Worm (Caenorhabditis elegans): Measurements from ENCODE around the gene Y105C5B.20.

The Y105C5B.20 gene

DNA sequence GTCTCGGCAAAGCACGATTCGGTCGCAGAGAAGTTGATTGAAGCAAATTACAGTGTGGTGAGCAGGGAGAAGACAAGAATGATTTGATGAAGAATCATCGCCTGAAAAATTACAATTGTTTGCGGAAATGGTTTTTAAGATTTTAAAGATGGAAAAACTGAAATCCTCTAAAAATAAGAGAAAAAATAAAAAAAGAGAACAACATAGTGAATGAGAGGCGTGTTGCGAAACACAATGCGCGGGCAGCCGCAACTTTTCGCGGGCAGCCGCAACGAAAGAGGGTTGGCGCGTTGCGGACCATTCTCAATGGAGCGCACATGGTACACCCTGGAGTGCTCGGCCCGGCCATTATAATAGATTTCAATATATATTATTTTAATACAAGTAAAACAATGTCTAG is at the start of gene Y105C5B.20:
TSS of gene Y105C5B.20 (minus strand) at position 101 of the 400 bp plus-strand sequence.
- TF ChIP-seq unc-62 (GFP tag; optimal IDR thresholded peaks at IDR 0.05): no peak

DNA sequence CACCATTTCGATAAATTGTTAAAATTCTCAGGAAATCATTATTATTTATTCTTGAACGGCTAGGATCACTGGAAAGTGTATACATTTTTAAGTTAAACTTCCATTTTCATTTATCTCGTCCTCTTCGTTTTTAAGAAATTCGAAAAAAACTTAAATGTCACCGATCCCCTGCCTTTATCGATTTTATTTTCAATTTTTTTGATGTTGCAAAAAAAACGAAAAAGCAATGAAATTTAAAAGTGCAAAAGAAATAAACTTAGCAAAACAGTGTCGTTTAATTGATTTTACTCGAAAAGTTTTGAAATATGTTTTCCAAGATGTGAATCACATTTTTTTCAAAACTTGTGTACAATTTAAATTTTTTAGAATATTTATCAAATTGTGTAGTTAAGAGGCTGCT is 46.6 kb upstream of the Y105C5B.20 start:
- TF ChIP-seq unc-62 (GFP tag; optimal IDR thresholded peaks at IDR 0.05): no peak

DNA sequence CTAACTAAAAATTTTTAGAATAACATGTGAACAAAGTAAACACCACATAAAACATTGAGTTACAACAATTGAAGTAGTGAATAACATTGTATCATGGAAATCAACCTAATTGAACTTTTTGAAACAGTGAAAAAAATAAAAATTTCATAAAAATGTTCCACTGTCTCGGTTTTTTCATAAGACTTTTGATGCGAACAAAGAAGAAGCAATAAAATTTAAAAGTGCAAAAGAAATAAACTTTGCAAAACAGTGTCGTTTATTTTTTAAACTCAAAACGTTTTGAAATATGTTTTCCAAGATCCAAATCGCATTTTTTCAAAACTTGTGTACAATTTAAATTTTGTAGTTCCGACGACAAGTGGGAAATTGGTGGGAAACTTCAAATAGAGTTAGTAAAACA is 43.6 kb upstream of the Y105C5B.20 start:
- TF ChIP-seq unc-62 (GFP tag; optimal IDR thresholded peaks at IDR 0.05): no peak

DNA sequence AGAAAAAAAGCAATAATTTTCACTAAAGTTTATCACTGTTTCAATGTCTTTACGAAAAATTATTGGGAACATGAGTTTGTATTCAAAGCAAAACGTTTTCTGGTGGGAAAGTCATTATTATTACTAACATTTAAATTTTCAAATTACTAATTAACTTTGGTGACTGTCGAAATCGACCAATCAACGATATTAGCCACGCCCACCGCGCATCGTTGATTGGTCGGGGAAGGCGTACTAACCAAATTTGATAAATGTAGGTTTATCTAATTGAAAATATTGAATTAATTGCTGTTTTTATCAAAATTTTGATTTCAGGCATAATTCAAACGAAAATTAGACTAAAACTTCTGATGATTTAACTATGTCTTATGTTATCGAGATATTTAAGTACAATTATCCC is 42.3 kb upstream of the Y105C5B.20 start:
- TF ChIP-seq unc-62 (GFP tag; optimal IDR thresholded peaks at IDR 0.05): no peak

DNA sequence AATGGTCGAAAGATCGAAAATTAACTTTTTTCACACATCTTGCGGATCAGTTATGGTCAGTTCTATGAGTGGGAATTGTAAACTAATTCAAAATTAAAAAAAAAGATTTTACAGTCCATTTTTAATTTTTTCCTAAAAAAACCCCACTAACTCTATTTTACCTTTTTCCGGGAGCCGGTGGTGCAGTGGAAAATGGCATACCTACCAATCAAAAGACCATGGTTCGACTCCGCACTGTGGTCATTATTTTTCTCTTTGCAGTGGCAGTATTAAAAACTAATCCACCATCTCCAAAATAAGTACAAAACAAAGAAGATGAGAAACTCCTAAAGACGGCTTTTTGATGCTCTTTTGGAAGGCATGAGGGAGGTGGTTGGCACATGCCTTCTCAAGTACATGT is 41.7 kb upstream of the Y105C5B.20 start:
- no peak for TF ChIP-seq unc-62 (GFP tag; optimal IDR thresholded peaks at IDR 0.05)

DNA sequence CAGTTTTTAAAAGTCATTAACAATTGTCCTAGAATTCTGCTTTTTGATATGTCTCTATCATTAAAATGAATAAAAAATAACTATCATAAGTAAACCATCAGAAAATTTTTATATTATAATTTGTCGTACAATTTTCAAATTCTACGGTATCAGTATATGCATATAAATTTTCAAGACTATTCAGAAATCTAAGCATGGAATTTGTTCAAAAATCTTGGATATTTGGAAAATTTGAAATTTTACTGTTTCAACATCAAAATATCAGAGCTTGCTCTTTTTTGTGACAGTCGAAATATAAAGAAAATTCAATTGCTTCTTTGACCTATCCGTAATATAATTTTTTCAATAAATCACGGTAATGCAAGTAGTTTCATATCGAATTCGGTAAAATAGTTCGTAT is 40.7 kb upstream of the Y105C5B.20 start:
- no peak for TF ChIP-seq unc-62 (GFP tag; optimal IDR thresholded peaks at IDR 0.05)

DNA sequence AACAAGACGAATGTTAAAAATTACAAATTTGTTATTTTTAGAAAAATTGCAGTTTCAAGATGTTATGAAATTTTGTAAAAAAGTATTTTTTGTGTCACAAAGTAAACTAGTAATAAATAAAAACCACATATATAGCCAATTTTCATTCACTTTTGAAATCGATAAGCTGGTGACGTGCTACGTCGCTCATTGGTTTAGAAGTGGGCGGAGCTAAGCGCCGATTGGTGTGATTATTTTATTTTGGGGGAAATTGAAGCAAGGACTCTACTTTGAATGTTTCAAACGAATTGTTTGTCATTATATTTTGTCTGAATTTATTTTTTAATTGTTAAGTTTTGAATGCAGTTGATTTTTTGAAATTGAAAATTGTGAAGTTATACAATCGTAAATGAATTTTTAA is 39.9 kb upstream of the Y105C5B.20 start:
- no peak for TF ChIP-seq unc-62 (GFP tag; optimal IDR thresholded peaks at IDR 0.05)

DNA sequence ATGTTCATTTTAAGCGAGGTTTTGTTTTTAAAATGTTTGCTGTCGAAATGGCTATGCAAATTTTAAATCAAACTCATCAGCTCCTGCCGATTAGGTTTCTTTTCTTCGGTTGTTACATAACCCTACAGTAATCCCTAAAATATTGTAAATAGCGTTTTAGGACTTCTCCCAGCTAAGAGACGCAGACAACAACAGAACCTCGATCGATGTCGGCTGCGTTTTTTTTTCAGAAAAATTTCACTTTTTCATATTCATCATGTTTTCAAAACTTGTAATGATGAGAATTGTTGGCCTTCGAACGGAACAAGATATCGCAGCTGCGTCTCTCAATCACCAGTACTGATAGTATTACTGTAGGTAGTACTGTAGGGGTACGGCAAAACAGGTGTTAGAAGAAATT is 34.1 kb upstream of the Y105C5B.20 start:
- TF ChIP-seq unc-62 (GFP tag; optimal IDR thresholded peaks at IDR 0.05): no peak

DNA sequence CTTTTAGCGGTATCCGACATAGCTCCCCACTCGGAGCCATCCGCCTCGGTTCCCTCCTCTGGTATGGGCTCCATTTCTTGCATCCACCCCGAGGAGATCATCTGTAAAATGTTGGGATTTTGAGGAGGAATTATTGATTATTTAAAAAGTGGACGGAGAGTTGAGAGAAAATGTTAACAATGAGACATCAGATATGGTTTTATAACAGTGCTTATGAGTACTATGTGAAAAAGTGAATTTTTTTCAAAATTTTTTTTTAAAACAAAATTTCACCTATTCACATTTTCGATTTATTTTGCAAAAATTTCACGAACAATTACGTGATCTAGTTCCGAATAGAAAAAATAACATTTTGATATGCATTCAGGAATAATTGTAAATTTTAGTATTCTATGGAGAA is 32.3 kb upstream of the Y105C5B.20 start, which contains the start of gene jac-1:
TSS of gene jac-1 (minus strand) at position 101 of the 400 bp plus-strand sequence.
- TF ChIP-seq unc-62 (GFP tag; optimal IDR thresholded peaks at IDR 0.05): no peak

DNA sequence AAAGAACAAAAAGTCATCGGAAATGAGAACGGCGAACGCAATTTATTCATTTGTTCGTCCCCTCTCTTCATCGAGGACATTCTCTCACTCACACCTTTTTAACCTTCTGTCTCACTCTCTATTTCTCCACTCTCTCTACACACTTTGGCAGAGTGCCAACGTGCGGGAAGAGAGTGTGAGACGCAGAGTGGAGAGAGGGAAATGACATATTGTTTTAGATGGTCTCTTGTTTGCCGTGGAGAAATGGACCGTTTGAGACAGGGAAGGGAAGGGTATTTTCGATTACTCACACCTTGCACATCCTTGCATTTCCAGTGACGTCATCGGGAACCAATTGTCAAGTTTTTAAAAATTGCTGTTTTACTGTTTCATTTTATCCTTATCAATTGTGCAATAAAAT is 29.8 kb upstream of the Y105C5B.20 start:
- no peak for TF ChIP-seq unc-62 (GFP tag; optimal IDR thresholded peaks at IDR 0.05)

DNA sequence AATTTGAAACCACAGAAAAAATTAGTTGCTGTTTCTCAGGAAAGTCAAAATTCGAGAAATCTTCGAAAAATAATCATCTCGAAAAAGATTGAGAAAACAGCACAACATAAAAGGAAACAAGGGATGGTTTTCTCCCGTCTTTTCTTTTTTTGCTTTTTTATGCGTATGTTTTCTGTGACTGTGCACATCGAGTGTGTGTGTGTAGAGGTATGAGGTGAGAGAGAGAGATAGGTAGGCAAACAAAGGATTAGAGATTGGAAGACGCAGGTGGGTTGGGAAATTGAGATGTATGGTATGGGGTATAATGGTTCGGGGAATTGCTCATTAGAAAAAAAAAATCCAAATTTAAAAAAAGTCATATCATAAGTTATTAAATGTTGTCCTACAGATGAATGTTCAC is 28.0 kb upstream of the Y105C5B.20 start:
- no peak for TF ChIP-seq unc-62 (GFP tag; optimal IDR thresholded peaks at IDR 0.05)

DNA sequence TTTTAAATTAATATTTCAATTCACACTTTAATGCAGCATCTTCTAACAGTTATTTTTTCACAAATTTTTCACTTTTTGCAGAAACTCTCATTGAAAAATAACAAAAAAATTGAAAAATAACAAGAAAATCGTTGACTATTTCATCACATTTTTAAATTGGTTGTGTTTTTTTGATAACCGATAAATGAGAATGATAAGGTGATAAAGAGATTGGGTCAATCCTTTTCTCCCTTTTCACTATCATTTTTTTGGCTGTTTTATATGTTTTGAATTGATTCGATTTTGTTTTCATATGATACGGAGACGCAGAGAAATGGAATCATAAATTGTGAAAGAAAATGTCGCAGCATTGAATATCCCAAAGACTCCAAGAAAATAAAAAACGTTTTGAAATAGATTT is 21.3 kb upstream of the Y105C5B.20 start:
- no peak for TF ChIP-seq unc-62 (GFP tag; optimal IDR thresholded peaks at IDR 0.05)

DNA sequence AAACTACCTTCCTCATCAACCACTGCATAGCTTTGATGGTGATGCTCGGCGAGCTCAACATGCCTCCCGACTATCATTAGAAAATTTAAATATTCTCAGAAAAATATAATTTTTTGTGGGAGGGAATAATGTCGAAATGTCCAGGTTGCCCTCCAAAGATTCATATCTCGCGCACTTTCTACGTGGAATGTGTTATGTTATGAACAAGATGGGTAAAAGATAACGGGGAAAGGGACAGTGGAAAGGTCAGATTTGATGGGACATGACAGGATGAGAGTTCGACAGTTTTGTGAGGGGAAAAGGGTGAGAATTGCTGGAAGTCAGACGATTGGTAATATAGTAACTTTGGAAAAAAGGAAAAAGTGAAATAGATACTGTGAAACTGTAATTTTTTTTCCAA is 11.9 kb upstream of the Y105C5B.20 start:
- no peak for TF ChIP-seq unc-62 (GFP tag; optimal IDR thresholded peaks at IDR 0.05)

DNA sequence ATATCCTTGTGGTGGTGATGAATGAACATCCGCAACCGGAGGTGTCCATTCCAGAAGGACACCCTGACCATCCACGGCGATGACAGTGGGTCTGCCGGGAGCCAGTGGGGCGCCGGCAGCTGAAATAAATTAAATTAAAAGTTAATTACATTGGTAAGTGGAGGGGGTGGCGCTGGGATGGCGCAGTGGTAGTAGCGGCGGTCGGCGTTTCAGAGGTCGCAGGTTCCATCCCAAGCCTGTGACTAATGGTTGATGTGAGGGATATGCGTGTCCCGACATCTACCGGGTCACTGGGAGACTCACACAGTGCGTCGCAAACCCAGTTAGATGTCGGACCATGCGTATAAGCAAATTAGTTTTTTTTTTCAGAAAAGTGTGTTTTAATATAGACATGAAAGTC is 11.1 kb upstream of the Y105C5B.20 start:
- no peak for TF ChIP-seq unc-62 (GFP tag; optimal IDR thresholded peaks at IDR 0.05)

DNA sequence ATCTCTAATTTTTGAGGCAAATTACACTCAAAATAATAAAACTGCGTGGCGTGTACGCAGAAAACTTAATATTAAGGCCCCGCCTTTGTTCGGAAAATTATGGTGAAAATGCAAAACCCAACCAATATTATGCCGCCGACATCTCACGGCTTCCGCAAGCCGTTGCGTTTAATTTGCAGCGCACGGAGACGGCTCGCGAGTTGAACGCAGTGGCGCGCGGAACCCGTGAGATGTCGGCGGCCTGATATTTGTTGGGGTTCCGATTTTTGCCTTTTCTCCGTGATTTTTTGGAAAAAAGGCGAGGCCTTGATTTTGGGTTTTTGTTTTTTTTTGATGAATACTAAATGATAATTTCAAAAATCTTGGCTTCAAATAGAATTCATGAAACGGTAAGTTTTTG is 6.7 kb upstream of the Y105C5B.20 start:
- TF ChIP-seq unc-62 (GFP tag; optimal IDR thresholded peaks at IDR 0.05): no peak

DNA sequence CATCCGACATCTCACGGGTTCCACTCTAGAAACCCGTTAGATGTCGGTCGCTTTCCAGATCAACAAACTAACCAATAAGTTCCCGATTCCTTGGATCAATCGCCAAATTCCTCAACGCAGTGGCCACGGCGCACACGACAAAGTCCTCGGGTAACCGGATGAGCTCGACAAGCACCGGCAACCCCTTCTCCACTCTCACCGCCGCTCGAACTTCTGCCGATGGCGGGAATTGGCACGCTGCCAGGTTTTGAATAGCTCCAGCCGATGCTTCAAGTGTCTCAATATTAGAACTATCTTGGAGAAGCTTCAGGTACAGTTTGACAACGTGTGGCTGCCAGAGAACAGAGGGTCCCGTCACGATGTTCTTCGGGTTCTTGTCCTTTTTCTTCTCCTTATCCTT is 5.3 kb upstream of the Y105C5B.20 start:
- no peak for TF ChIP-seq unc-62 (GFP tag; optimal IDR thresholded peaks at IDR 0.05)

DNA sequence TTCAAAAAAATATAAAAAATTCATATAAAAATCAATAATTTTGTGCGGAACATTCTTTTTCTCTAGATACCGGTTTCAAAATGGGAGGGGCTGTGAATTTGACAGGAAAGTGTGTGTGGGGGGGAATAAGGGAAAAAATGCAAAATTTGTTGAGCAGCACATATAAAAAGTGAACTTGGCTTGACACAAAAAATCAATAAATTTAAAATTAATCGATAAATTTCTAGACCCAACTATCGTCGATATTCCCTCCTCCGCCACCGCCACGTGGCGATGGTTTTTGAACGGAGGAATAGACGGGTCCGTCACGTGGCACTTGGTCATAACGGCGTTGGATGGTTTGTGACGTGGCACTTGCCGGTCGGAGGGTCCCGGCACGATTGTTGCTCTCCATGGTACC is 3.5 kb upstream of the Y105C5B.20 start:
- TF ChIP-seq unc-62 (GFP tag; optimal IDR thresholded peaks at IDR 0.05): no peak

DNA sequence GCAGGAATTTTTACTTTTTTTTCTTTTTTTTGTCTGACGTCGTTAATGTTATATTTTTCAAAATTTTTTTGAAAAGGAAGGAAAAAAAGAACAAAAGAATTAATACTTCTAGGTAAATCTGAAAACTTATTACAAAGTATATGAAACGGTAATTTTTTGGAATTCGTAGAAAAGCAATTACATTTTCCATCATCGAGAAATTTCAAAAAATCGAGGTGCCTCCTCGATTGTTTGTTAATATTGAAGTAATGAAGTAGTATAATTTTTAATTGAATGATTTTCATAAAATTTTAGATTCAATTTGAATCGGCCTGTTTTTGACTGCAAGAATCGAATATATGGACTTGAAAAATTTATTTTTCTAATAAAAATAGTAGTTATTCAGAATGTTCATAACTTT is 3.0 kb downstream of the Y105C5B.20 start:
- no peak for TF ChIP-seq unc-62 (GFP tag; optimal IDR thresholded peaks at IDR 0.05)
